Fruit fly (Drosophila melanogaster) whole organism, embryonic: ENCODE data around the gene cyr.
A peak's percentile ranks its signal among the peaks of the same experiment; 100 is the strongest.

ENCODE experiments used
- BEAF-32 ChIP-seq: fragments of 200-800 bp; sonication (Bioruptor generic); optimal IDR thresholded peaks from 3 replicates; lab custom pipeline; 2017; ENCODE audit warnings: missing biosample characterization, missing genetic modification characterization, mild to moderate bottlenecking, moderate library complexity, missing genetic modification reagents
- CG11093 ChIP-seq: fragments of 200-800 bp; sonication (Bioruptor generic); IDR thresholded peaks from 3 replicates; pipeline ENCODE4 v1.3.6; 2022; ENCODE audit warnings: missing biosample characterization, missing genetic modification characterization
- CG11398 ChIP-seq: fragments of 200-800 bp; sonication (Bioruptor generic); optimal IDR thresholded peaks from 2 replicates; lab custom pipeline; 2016; ENCODE audit warnings: missing biosample characterization, missing genetic modification characterization
- CG11456 ChIP-seq: fragments of 200-800 bp; sonication (Bioruptor generic); IDR thresholded peaks from 3 replicates; pipeline ENCODE4 v1.3.6; 2022; ENCODE audit warnings: missing biosample characterization, missing genetic modification characterization
- CG12299 ChIP-seq: fragments of 200-800 bp; sonication (Bioruptor generic); optimal IDR thresholded peaks from 2 replicates; lab custom pipeline; 2018; ENCODE audit warnings: missing biosample characterization, mild to moderate bottlenecking, missing genetic modification characterization
- CG14050 ChIP-seq: fragments of 200-800 bp; sonication (Bioruptor generic); IDR thresholded peaks from 3 replicates; pipeline ENCODE4 v1.3.6; 2022; ENCODE audit warnings: missing biosample characterization, missing genetic modification characterization
- CG17385 ChIP-seq: fragments of 200-800 bp; sonication (Bioruptor generic); optimal IDR thresholded peaks from 3 replicates; lab custom pipeline; 2018; ENCODE audit warnings: missing biosample characterization, mild to moderate bottlenecking, missing genetic modification characterization
- CG1792 ChIP-seq: fragments of 200-800 bp; sonication (Bioruptor generic); optimal IDR thresholded peaks from 2 replicates; lab custom pipeline; 2016; ENCODE audit warnings: missing biosample characterization, missing genetic modification characterization
- CG18262 ChIP-seq: fragments of 200-800 bp; optimal IDR thresholded peaks from 3 replicates; lab custom pipeline; 2019; ENCODE audit warnings: missing biosample characterization, mild to moderate bottlenecking, missing genetic modification characterization, moderate library complexity
- CG2120 ChIP-seq: fragments of 200-800 bp; sonication (Bioruptor generic); optimal IDR thresholded peaks from 3 replicates; lab custom pipeline; 2016; ENCODE audit warnings: missing biosample characterization, missing genetic modification characterization
- CG2678 ChIP-seq: fragments of 200-800 bp; sonication (Bioruptor generic); optimal IDR thresholded peaks from 3 replicates; lab custom pipeline; 2019; ENCODE audit warnings: missing biosample characterization, mild to moderate bottlenecking, missing genetic modification characterization, moderate library complexity
- CG31224 ChIP-seq: fragments of 200-800 bp; sonication (Bioruptor generic); IDR thresholded peaks from 2 replicates; pipeline ENCODE4 v1.3.6; 2022; ENCODE audit warnings: missing biosample characterization, missing genetic modification characterization
- CG32532 ChIP-seq: fragments of 200-800 bp; sonication (Bioruptor generic); IDR thresholded peaks from 2 replicates; pipeline ENCODE4 v1.3.6; 2022; ENCODE audit warnings: missing biosample characterization, missing genetic modification characterization
- CG33557 ChIP-seq: fragments of 200-800 bp; sonication (Bioruptor generic); optimal IDR thresholded peaks from 2 replicates; lab custom pipeline; 2019; ENCODE audit warnings: missing biosample characterization, mild to moderate bottlenecking, missing genetic modification characterization, moderate library complexity
- CG3847 ChIP-seq: fragments of 200-800 bp; sonication (Bioruptor generic); IDR thresholded peaks from 2 replicates; pipeline ENCODE4 v1.3.6; 2022; ENCODE audit warnings: missing biosample characterization, missing genetic modification characterization
- CG4424 ChIP-seq: fragments of 200-800 bp; sonication (Bioruptor generic); optimal IDR thresholded peaks from 3 replicates; lab custom pipeline; 2016; ENCODE audit warnings: missing biosample characterization, missing genetic modification characterization
- CG9797 ChIP-seq: fragments of 200-800 bp; sonication (Bioruptor generic); optimal IDR thresholded peaks from 3 replicates; lab custom pipeline; 2018; ENCODE audit warnings: missing biosample characterization, mild to moderate bottlenecking, missing genetic modification characterization
- CG9817 ChIP-seq: fragments of 200-800 bp; sonication (Bioruptor generic); optimal IDR thresholded peaks from 2 replicates; lab custom pipeline; 2018; ENCODE audit warnings: missing biosample characterization, mild to moderate bottlenecking, missing genetic modification characterization, moderate library complexity
- CG9932 ChIP-seq: fragments of 200-800 bp; sonication (Bioruptor generic); IDR thresholded peaks from 2 replicates; pipeline ENCODE4 v1.3.6; 2022; ENCODE audit warnings: missing biosample characterization, missing genetic modification characterization
- Camta ChIP-seq: fragments of 200-800 bp; sonication (Bioruptor generic); optimal IDR thresholded peaks from 2 replicates; lab custom pipeline; 2016; ENCODE audit warnings: missing biosample characterization, missing genetic modification characterization
- Doc2 ChIP-seq: fragments of 200-800 bp; sonication (Bioruptor generic); IDR thresholded peaks from 2 replicates; pipeline ENCODE4 v1.3.6; 2022; ENCODE audit warnings: missing biosample characterization, missing genetic modification characterization
- Doc3 ChIP-seq: fragments of 200-800 bp; sonication (Bioruptor generic); IDR thresholded peaks from 3 replicates; pipeline ENCODE4 v1.3.6; 2022; ENCODE audit warnings: missing biosample characterization, missing genetic modification characterization; ENCODE audit not compliant: partially characterized antibody
- HLH4C ChIP-seq: fragments of 200-800 bp; sonication (Bioruptor generic); IDR thresholded peaks from 3 replicates; pipeline ENCODE4 v1.3.6; 2022; ENCODE audit warnings: missing biosample characterization, missing genetic modification characterization; ENCODE audit not compliant: partially characterized antibody
- Mad ChIP-seq: fragments of 200-800 bp; sonication (Bioruptor generic); optimal IDR thresholded peaks from 2 replicates; lab custom pipeline; 2016; ENCODE audit warnings: missing biosample characterization, missing genetic modification characterization
- Ptx1 ChIP-seq: fragments of 200-800 bp; sonication (Bioruptor generic); IDR thresholded peaks from 2 replicates; pipeline ENCODE4 v1.3.6; 2022; ENCODE audit warnings: missing biosample characterization, missing genetic modification characterization
- Sry-δ ChIP-seq: fragments of 200-800 bp; sonication (Bioruptor generic); optimal IDR thresholded peaks from 2 replicates; lab custom pipeline; 2016; ENCODE audit warnings: missing biosample characterization, missing genetic modification characterization
- ac ChIP-seq: fragments of 200-800 bp; sonication (Bioruptor generic); optimal IDR thresholded peaks from 3 replicates; lab custom pipeline; 2017; ENCODE audit warnings: missing biosample characterization, mild to moderate bottlenecking, missing genetic modification characterization
- bowl ChIP-seq: fragments of 200-800 bp; sonication (Bioruptor generic); IDR thresholded peaks from 2 replicates; pipeline ENCODE4 v1.3.6; 2022; ENCODE audit warnings: missing biosample characterization, missing genetic modification characterization
- cg ChIP-seq: fragments of 200-800 bp; sonication (Bioruptor generic); optimal IDR thresholded peaks from 3 replicates; lab custom pipeline; 2019; ENCODE audit warnings: missing biosample characterization, mild to moderate bottlenecking, missing genetic modification characterization, moderate library complexity
- crp ChIP-seq, 2 experiments: fragments of 200-800 bp; sonication (Bioruptor generic); optimal IDR thresholded peaks; 2 replicates in 1 of 2; 3 replicates in 1 of 2; lab custom pipeline; 2017; ENCODE audit warnings: missing biosample characterization in 2 of 2, missing genetic modification characterization in 2 of 2, mild to moderate bottlenecking in 1 of 2, moderate library complexity in 1 of 2
- fd96Cb ChIP-seq: fragments of 200-800 bp; sonication (Bioruptor generic); optimal IDR thresholded peaks from 2 replicates; lab custom pipeline; 2018; ENCODE audit warnings: missing biosample characterization, mild to moderate bottlenecking, missing genetic modification characterization, moderate library complexity
- gsb-n ChIP-seq: fragments of 200-800 bp; sonication (Bioruptor generic); optimal IDR thresholded peaks from 3 replicates; lab custom pipeline; 2018; ENCODE audit warnings: missing biosample characterization, mild to moderate bottlenecking, missing genetic modification characterization
- hkb ChIP-seq, 2 experiments: fragments of 200-800 bp in 1 of 2; fragments of >200 bp in 1 of 2; sonication (Bioruptor generic) in 1 of 2; IDR thresholded peaks in 1 of 2; optimal IDR thresholded peaks in 1 of 2; 2 replicates each; pipeline versions ENCODE4 v1.3.6 to Lab custom; 2017 to 2022; ENCODE audit warnings: missing biosample characterization in 1 of 2, missing genetic modification characterization in 1 of 2
- insv ChIP-seq, 2 experiments: fragments of 200-800 bp; sonication (Bioruptor generic); optimal IDR thresholded peaks; 3 replicates each; lab custom pipeline; 2016 to 2018; ENCODE audit warnings: missing biosample characterization in 2 of 2, missing genetic modification characterization in 2 of 2
- lola ChIP-seq, 3 experiments: fragments of >200 bp in 2 of 3; fragments of 200-800 bp in 1 of 3; sonication (Bioruptor generic) in 1 of 3; optimal IDR thresholded peaks; 2 replicates each; lab custom pipeline; 2017 to 2019; ENCODE audit warnings: missing biosample characterization in 3 of 3, missing genetic modification characterization in 3 of 3, mild to moderate bottlenecking in 1 of 3, moderate library complexity in 1 of 3
- lov ChIP-seq, 2 experiments: fragments of 200-800 bp in 1 of 2; fragments of >200 bp in 1 of 2; sonication (Bioruptor generic) in 1 of 2; IDR thresholded peaks in 1 of 2; optimal IDR thresholded peaks in 1 of 2; 2 replicates in 1 of 2; 3 replicates in 1 of 2; pipeline versions ENCODE4 v1.3.6 to Lab custom; 2017 to 2022; ENCODE audit warnings: missing biosample characterization in 1 of 2, missing genetic modification characterization in 1 of 2
- nau ChIP-seq: fragments of 200-800 bp; sonication (Bioruptor generic); optimal IDR thresholded peaks from 3 replicates; lab custom pipeline; 2017; ENCODE audit warnings: missing biosample characterization, mild to moderate bottlenecking, missing genetic modification characterization, missing genetic modification reagents
- nerfin-1 ChIP-seq: fragments of 200-800 bp; sonication (Bioruptor generic); optimal IDR thresholded peaks from 3 replicates; lab custom pipeline; 2019; ENCODE audit warnings: missing biosample characterization, mild to moderate bottlenecking, missing genetic modification characterization, moderate library complexity
- pho ChIP-seq: fragments of 200-800 bp; sonication (Bioruptor generic); optimal IDR thresholded peaks from 2 replicates; lab custom pipeline; 2016; ENCODE audit warnings: missing biosample characterization, missing genetic modification characterization
- pum ChIP-seq: fragments of 200-800 bp; sonication (Bioruptor generic); optimal IDR thresholded peaks from 2 replicates; lab custom pipeline; 2016; ENCODE audit warnings: missing biosample characterization, missing genetic modification characterization
- ro ChIP-seq: fragments of 200-800 bp; sonication (Bioruptor generic); IDR thresholded peaks from 2 replicates; pipeline ENCODE4 v1.3.6; 2022; ENCODE audit warnings: missing biosample characterization, missing genetic modification characterization
- sc ChIP-seq, 3 experiments: fragments of >200 bp in 2 of 3; fragments of 200-800 bp in 1 of 3; sonication (Bioruptor generic) in 1 of 3; optimal IDR thresholded peaks; 2 replicates in 2 of 3; 3 replicates in 1 of 3; lab custom pipeline; 2017; ENCODE audit warnings: mild to moderate bottlenecking in 1 of 3, missing biosample characterization in 1 of 3, missing genetic modification characterization in 1 of 3, missing genetic modification reagents in 1 of 3
- sens ChIP-seq: fragments of 200-800 bp; sonication (Bioruptor generic); peaks from one replicate; lab custom pipeline; 2016; ENCODE audit warnings: missing biosample characterization, missing genetic modification characterization
- sima ChIP-seq: fragments of 200-800 bp; sonication (Bioruptor generic); optimal IDR thresholded peaks from 2 replicates; lab custom pipeline; 2016; ENCODE audit warnings: missing biosample characterization, missing genetic modification characterization
- sqz ChIP-seq: fragments of 200-800 bp; sonication (Bioruptor generic); optimal IDR thresholded peaks from 3 replicates; lab custom pipeline; 2018; ENCODE audit warnings: missing biosample characterization, mild to moderate bottlenecking, missing genetic modification characterization
- sr ChIP-seq: fragments of 200-800 bp; sonication (Bioruptor generic); IDR thresholded peaks from 3 replicates; pipeline ENCODE4 v1.3.6; 2022; ENCODE audit warnings: missing biosample characterization, missing genetic modification characterization
- wor ChIP-seq: fragments of 200-800 bp; sonication (Bioruptor generic); IDR thresholded peaks from 2 replicates; pipeline ENCODE4 v1.3.6; 2022; ENCODE audit warnings: missing biosample characterization, missing genetic modification characterization

The cyr gene

dm6 chrX:8100026-8100825 is 35.3 kb downstream of the cyr start (continued):
- TF ChIP-seq Camta (GFP tag; lab: Kevin White, UChicago) (peak; percentile 47), sqz (peak; percentile 55), CG9797 (no peak), cg (no peak), Doc3 (GFP tag; lab: Robert Waterston, UW) (no peak), insv (GFP tag; optimal IDR thresholded peaks at IDR 0.05; lab: Kevin White, UChicago) (no peak), HLH4C (GFP tag; lab: Robert Waterston, UW) (no peak), sr (GFP tag; lab: Robert Waterston, UW) (peak; percentile 72; the same call in 1 of the 3 replicates), CG1792 (GFP tag; lab: Kevin White, UChicago) (peak; percentile 48), ro (GFP tag; lab: Robert Waterston, UW) (0 out of 2 replicates have a peak, but pooled peaks have one; percentile 41), CG2120 (GFP tag; lab: Kevin White, UChicago) (peak; percentile 84), CG11093 (GFP tag; lab: Robert Waterston, UW) (peak; percentile 58; the same call in 2 of the 3 replicates), Sry-δ (GFP tag; lab: Kevin White, UChicago) (no peak), BEAF-32 (no peak), lola (GFP tag; optimal IDR thresholded peaks at IDR 0.05; lab: Kevin White, UChicago) (peak in 1 of 3 experiments; percentile 64), hkb (optimal IDR thresholded peaks at IDR 0.05; lab: Kevin White, UChicago) (no peak), hkb (GFP tag; IDR thresholded peaks at IDR 0.05; lab: Robert Waterston, UW) (peak; percentile 94), CG17385 (GFP tag; lab: Kevin White, UChicago) (peak; percentile 82), pho (GFP tag; lab: Kevin White, UChicago) (peak; percentile 28), lov (optimal IDR thresholded peaks at IDR 0.05; lab: Kevin White, UChicago) (no peak), lov (GFP tag; IDR thresholded peaks at IDR 0.05; lab: Robert Waterston, UW) (peak; percentile 87; the same call in 1 of the 3 replicates), sima (no peak), bowl (GFP tag; lab: Robert Waterston, UW) (peak; percentile 79; the same call in 1 of the 2 replicates), CG18262 (tag; lab: Kevin White, UChicago) (peak; percentile 82), ac (GFP tag; lab: Kevin White, UChicago) (no peak), Mad (GFP tag; lab: Kevin White, UChicago) (peak; percentile 17), nerfin-1 (tag; lab: Kevin White, UChicago) (peak; percentile 66), fd96Cb (peak; percentile 82), CG32532 (peak; percentile 87), CG31224 (GFP tag; lab: Robert Waterston, UW) (peak; percentile 47; the same call in 1 of the 2 replicates), sc (optimal IDR thresholded peaks at IDR 0.05; lab: Kevin White, UChicago) (no peak), sc (GFP tag; optimal IDR thresholded peaks at IDR 0.05; lab: Kevin White, UChicago) (peak; percentile 69), CG11398 (GFP tag; lab: Kevin White, UChicago) (no peak), Doc2 (GFP tag; lab: Robert Waterston, UW) (no peak), CG3847 (GFP tag; lab: Robert Waterston, UW) (peak; percentile 81), CG11456 (GFP tag; lab: Robert Waterston, UW) (peak; percentile 85), CG9932 (GFP tag; lab: Robert Waterston, UW) (peak; percentile 72), CG33557 (GFP tag; lab: Kevin White, UChicago) (no peak), wor (peak; percentile 76), gsb-n (tag; lab: Kevin White, UChicago) (peak; percentile 69), sens (GFP tag; lab: Kevin White, UChicago) (peak; percentile 93), crp (GFP tag; optimal IDR thresholded peaks at IDR 0.05; lab: Kevin White, UChicago) (peak in 1 of 2 experiments; percentile 11), CG2678 (peak; percentile 87), CG14050 (GFP tag; lab: Robert Waterston, UW) (peak; percentile 84), Ptx1 (GFP tag; lab: Robert Waterston, UW) (peak; percentile 89), nau (GFP tag; lab: Kevin White, UChicago) (peak; percentile 74), CG9817 (tag; lab: Kevin White, UChicago) (peak; percentile 57), pum (peak; percentile 30), CG12299 (tag; lab: Kevin White, UChicago) (peak; percentile 74), CG4424 (GFP tag; lab: Kevin White, UChicago) (peak; percentile 81)
